Fruit fly (Drosophila melanogaster): ENCODE measurements around the gene Atx-1.

Gene Atx-1

dm6 chrX:6795987-6796691, 26.9 kb upstream of the Atx-1 start:
- TF ChIP-seq psq (optimal IDR thresholded peaks at IDR 0.05) (no peak), ttk (optimal IDR thresholded peaks at IDR 0.05) (no peak), Sin3A (optimal IDR thresholded peaks at IDR 0.05) (no peak), insv (optimal IDR thresholded peaks at IDR 0.05) (no peak), Myc (optimal IDR thresholded peaks at IDR 0.05) (no peak), h (optimal IDR thresholded peaks at IDR 0.05) (no peak)

dm6 chrX:6796972-6797371, 26.0 kb upstream of the Atx-1 start:
- TF ChIP-seq h (optimal IDR thresholded peaks at IDR 0.05) (no peak), ttk (optimal IDR thresholded peaks at IDR 0.05) (no peak), psq (optimal IDR thresholded peaks at IDR 0.05) (no peak), Sin3A (optimal IDR thresholded peaks at IDR 0.05) (no peak), insv (optimal IDR thresholded peaks at IDR 0.05) (no peak), Myc (optimal IDR thresholded peaks at IDR 0.05) (no peak)

DNA sequence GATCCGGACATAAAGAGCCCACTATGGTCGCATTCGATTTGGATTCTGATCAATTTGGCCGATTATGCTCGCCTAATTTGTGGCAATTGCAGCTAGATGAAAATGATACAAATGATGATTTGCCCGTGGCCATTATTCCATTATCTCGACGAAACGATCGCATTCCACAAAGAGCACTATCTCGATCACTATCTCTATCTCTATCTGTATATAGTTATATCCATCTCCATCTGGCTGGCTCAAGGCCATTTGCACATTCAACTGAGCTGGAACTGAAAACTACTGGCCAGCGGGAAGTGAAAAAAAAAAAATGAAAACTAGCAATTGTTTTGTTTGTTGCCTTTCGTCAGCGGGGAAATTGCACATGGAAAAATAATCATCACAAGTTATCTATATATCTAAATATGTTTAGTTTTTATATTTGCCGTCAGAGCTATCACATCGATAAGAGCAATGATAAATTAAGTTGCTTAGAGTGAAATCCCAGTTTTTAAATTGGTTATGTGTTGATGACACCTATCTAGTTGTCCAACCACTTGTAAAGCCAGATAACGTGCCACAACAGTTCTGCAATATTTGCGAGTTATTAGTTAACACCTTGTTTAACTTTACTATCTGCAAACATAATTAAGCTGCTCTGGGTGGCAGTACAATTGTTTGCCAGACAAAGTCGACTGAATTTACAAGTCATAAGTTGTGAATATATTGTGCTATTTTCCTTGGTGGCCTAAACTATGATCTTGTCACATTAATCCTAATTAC, 23.6 kb upstream of the Atx-1 start:
- TF ChIP-seq Sin3A (optimal IDR thresholded peaks at IDR 0.05) (no peak), h (optimal IDR thresholded peaks at IDR 0.05) (no peak), psq (optimal IDR thresholded peaks at IDR 0.05) (no peak), Myc (optimal IDR thresholded peaks at IDR 0.05) (no peak), ttk (optimal IDR thresholded peaks at IDR 0.05) (no peak), insv (optimal IDR thresholded peaks at IDR 0.05) (no peak)

dm6 chrX:6800726-6801296, 22.2 kb upstream of the Atx-1 start:
- TF ChIP-seq Sin3A (optimal IDR thresholded peaks at IDR 0.05) (no peak), insv (optimal IDR thresholded peaks at IDR 0.05) (no peak), ttk (optimal IDR thresholded peaks at IDR 0.05) (no peak), psq (optimal IDR thresholded peaks at IDR 0.05) (no peak), h (optimal IDR thresholded peaks at IDR 0.05) (no peak), Myc (optimal IDR thresholded peaks at IDR 0.05) (no peak)

dm6 chrX:6802376-6803080, 20.5 kb upstream of the Atx-1 start:
- TF ChIP-seq Sin3A (optimal IDR thresholded peaks at IDR 0.05): no peak
- TF ChIP-seq insv (optimal IDR thresholded peaks at IDR 0.05): no peak
- no peak for TF ChIP-seq psq (optimal IDR thresholded peaks at IDR 0.05)
- no peak for TF ChIP-seq Myc (optimal IDR thresholded peaks at IDR 0.05)
- TF ChIP-seq h (optimal IDR thresholded peaks at IDR 0.05): no peak
- no peak for TF ChIP-seq ttk (optimal IDR thresholded peaks at IDR 0.05)

DNA sequence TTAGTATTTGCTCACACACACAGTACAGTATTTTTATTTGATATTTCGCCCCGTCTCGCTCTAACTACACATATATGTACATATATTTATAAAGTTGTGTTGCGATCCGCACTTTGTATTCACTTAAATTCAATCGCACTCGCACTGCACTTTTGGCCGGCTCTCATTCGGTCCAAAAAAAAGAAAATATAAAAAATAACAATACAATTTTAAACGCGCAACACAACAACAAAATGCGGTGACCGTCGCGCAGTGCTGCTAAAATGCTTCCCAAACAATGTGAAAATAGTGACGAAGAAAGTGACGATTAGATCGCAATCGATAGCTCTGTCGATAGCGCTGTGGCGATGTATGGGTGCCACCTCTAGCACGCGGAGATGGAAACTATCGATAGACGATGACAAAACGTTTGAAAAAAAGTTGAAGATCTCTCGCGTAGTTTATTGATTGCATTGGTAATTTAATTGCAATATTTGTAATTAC, 19.7 kb upstream of the Atx-1 start, which contains the start of the genes C3G and pod1:
C3G (minus strand) TSS at position 282 of the 483 bp plus-strand sequence.
pod1 (plus strand) TSS at position 373 of the 483 bp plus-strand sequence.
- TF ChIP-seq ttk (optimal IDR thresholded peaks at IDR 0.05) (no peak), insv (optimal IDR thresholded peaks at IDR 0.05) (no peak), psq (optimal IDR thresholded peaks at IDR 0.05) (no peak), h (optimal IDR thresholded peaks at IDR 0.05) (no peak), Myc (optimal IDR thresholded peaks at IDR 0.05) (no peak), Sin3A (optimal IDR thresholded peaks at IDR 0.05) (no peak)

- TF ChIP-seq insv (optimal IDR thresholded peaks at IDR 0.05): no peak
- no peak for TF ChIP-seq ttk (optimal IDR thresholded peaks at IDR 0.05)
- no peak for TF ChIP-seq Sin3A (optimal IDR thresholded peaks at IDR 0.05)
- no peak for TF ChIP-seq psq (optimal IDR thresholded peaks at IDR 0.05)
- no peak for TF ChIP-seq h (optimal IDR thresholded peaks at IDR 0.05)
- TF ChIP-seq Myc (optimal IDR thresholded peaks at IDR 0.05): no peak
These were observed 19.0 kb upstream of the Atx-1 start for dm6 chrX:6803880-6804484.

- TF ChIP-seq h (optimal IDR thresholded peaks at IDR 0.05) (no peak), Myc (optimal IDR thresholded peaks at IDR 0.05) (no peak), psq (optimal IDR thresholded peaks at IDR 0.05) (no peak), ttk (optimal IDR thresholded peaks at IDR 0.05) (no peak), Sin3A (optimal IDR thresholded peaks at IDR 0.05) (no peak), insv (optimal IDR thresholded peaks at IDR 0.05) (no peak)
These were observed 18.3 kb upstream of the Atx-1 start for dm6 chrX:6804485-6805295.

dm6 chrX:6805404-6805803, 17.6 kb upstream of the Atx-1 start:
- TF ChIP-seq ttk (optimal IDR thresholded peaks at IDR 0.05) (no peak), insv (optimal IDR thresholded peaks at IDR 0.05) (no peak), h (optimal IDR thresholded peaks at IDR 0.05) (no peak), Myc (optimal IDR thresholded peaks at IDR 0.05) (no peak), Sin3A (optimal IDR thresholded peaks at IDR 0.05) (no peak)

- TF ChIP-seq ttk (optimal IDR thresholded peaks at IDR 0.05) (no peak), Myc (optimal IDR thresholded peaks at IDR 0.05) (no peak), Sin3A (optimal IDR thresholded peaks at IDR 0.05) (no peak), h (optimal IDR thresholded peaks at IDR 0.05) (no peak), psq (optimal IDR thresholded peaks at IDR 0.05) (no peak), insv (optimal IDR thresholded peaks at IDR 0.05) (no peak)
These were observed 9.3 kb upstream of the Atx-1 start, which contains the start of gene iav for dm6 chrX:6813678-6814077. Gene iav (plus strand): TSS chrX:6813978.
